Worm (Caenorhabditis elegans) whole organism, L3 larva: ENCODE data around the gene Y75B8A.6.

ENCODE experiments used
- R02D3.7 ChIP-seq: fragments of 150-350 bp; optimal IDR thresholded peaks from 2 replicates; lab custom pipeline; 2014; ENCODE audit warnings: missing biosample characterization, missing genetic modification characterization
- ZK546.5 ChIP-seq: sonication (generic microtip); optimal IDR thresholded peaks from 2 replicates; lab custom pipeline; 2017; ENCODE audit warnings: missing biosample characterization, missing genetic modification characterization
- aly-2 ChIP-seq: fragments of 150-350 bp; optimal IDR thresholded peaks from 2 replicates; lab custom pipeline; 2014; ENCODE audit warnings: missing biosample characterization, missing genetic modification characterization
- ceh-16 ChIP-seq: sonication (generic microtip); optimal IDR thresholded peaks from 2 replicates; lab custom pipeline; 2017; ENCODE audit warnings: missing biosample characterization, missing genetic modification characterization
- ceh-28 ChIP-seq: fragments of 150-350 bp; optimal IDR thresholded peaks from 2 replicates; lab custom pipeline; 2014; ENCODE audit warnings: missing biosample characterization, missing genetic modification reagents, missing genetic modification characterization
- ceh-9 ChIP-seq: sonication (generic microtip); optimal IDR thresholded peaks from 2 replicates; lab custom pipeline; 2018; ENCODE audit warnings: missing biosample characterization, missing genetic modification characterization
- egl-27 ChIP-seq: sonication (generic microtip); optimal IDR thresholded peaks from 4 replicates; lab custom pipeline; 2017; ENCODE audit warnings: missing biosample characterization, missing genetic modification reagents, missing genetic modification characterization
- egl-5 ChIP-seq: fragments of 150-350 bp; optimal IDR thresholded peaks from 2 replicates; lab custom pipeline; 2017; ENCODE audit warnings: missing biosample characterization, missing genetic modification reagents, missing genetic modification characterization, inconsistent platforms
- elt-1 ChIP-seq: fragments of 150-350 bp; optimal IDR thresholded peaks from 2 replicates; lab custom pipeline; 2014; ENCODE audit warnings: missing biosample characterization, missing genetic modification characterization
- elt-2 ChIP-seq: sonication (generic microtip); optimal IDR thresholded peaks from 2 replicates; lab custom pipeline; 2016; ENCODE audit warnings: missing genetic modification reagents, mild to moderate bottlenecking, missing genetic modification characterization, missing compliant biosample characterization
- elt-3 ChIP-seq, 3 experiments: fragments of 150-350 bp in 1 of 3; sonication (generic microtip) in 2 of 3; optimal IDR thresholded peaks; 2 replicates in 2 of 3; 4 replicates in 1 of 3; lab custom pipeline; 2014 to 2017; ENCODE audit warnings: missing biosample characterization in 3 of 3, missing genetic modification characterization in 3 of 3
- eor-1 ChIP-seq, 2 experiments: fragments of 150-350 bp; optimal IDR thresholded peaks; 2 replicates each; lab custom pipeline; 2014 to 2018; ENCODE audit warnings: missing biosample characterization in 2 of 2, missing genetic modification characterization in 2 of 2
- fos-1 ChIP-seq: fragments of 150-350 bp; optimal IDR thresholded peaks from 2 replicates; lab custom pipeline; 2014; ENCODE audit warnings: missing biosample characterization, missing genetic modification characterization
- lsy-12 ChIP-seq: sonication (generic microtip); optimal IDR thresholded peaks from 2 replicates; lab custom pipeline; 2016; ENCODE audit warnings: mild to moderate bottlenecking, missing genetic modification characterization, missing compliant biosample characterization
- mdl-1 ChIP-seq: fragments of 150-350 bp; optimal IDR thresholded peaks from 2 replicates; lab custom pipeline; 2014; ENCODE audit warnings: missing biosample characterization, missing genetic modification characterization
- nfya-1 ChIP-seq: sonication (generic microtip); optimal IDR thresholded peaks from 2 replicates; lab custom pipeline; 2017; ENCODE audit warnings: missing genetic modification characterization, mild to moderate bottlenecking, missing compliant biosample characterization, antibody characterized with exemption, moderate library complexity; ENCODE audit not compliant: insufficient read depth
- nhr-23 ChIP-seq: fragments of 150-350 bp; optimal IDR thresholded peaks from 2 replicates; lab custom pipeline; 2014; ENCODE audit warnings: missing biosample characterization, missing genetic modification reagents, missing genetic modification characterization
- nhr-237 ChIP-seq: fragments of 150-350 bp; optimal IDR thresholded peaks from 2 replicates; lab custom pipeline; 2014; ENCODE audit warnings: missing biosample characterization, missing genetic modification characterization
- nhr-77 ChIP-seq: fragments of 150-350 bp; optimal IDR thresholded peaks from 2 replicates; lab custom pipeline; 2014; ENCODE audit warnings: missing biosample characterization, missing genetic modification characterization
- pha-4 ChIP-seq: fragments of 150-350 bp; optimal IDR thresholded peaks from 2 replicates; lab custom pipeline; 2014; ENCODE audit warnings: missing biosample characterization, missing genetic modification reagents, missing genetic modification characterization
- pqm-1 ChIP-seq: fragments of 150-350 bp; optimal IDR thresholded peaks from 2 replicates; lab custom pipeline; 2017; ENCODE audit warnings: missing biosample characterization, missing genetic modification characterization, inconsistent platforms
- skn-1 ChIP-seq: fragments of 150-350 bp; optimal IDR thresholded peaks from 2 replicates; lab custom pipeline; 2014; ENCODE audit warnings: missing biosample characterization, missing genetic modification characterization
- unc-39 ChIP-seq: sonication (generic microtip); optimal IDR thresholded peaks from 4 replicates; lab custom pipeline; 2017; ENCODE audit warnings: missing biosample characterization, missing genetic modification characterization
- unc-62 ChIP-seq: fragments of 150-350 bp; sonication (generic microtip); optimal IDR thresholded peaks from 4 replicates; lab custom pipeline; 2014; ENCODE audit warnings: missing biosample characterization, missing genetic modification reagents, missing genetic modification characterization
- ztf-11 ChIP-seq: fragments of 150-350 bp; optimal IDR thresholded peaks from 2 replicates; lab custom pipeline; 2014; ENCODE audit warnings: missing biosample characterization, missing genetic modification characterization
- ztf-4 ChIP-seq: fragments of 150-350 bp; optimal IDR thresholded peaks from 2 replicates; lab custom pipeline; 2014; ENCODE audit warnings: missing biosample characterization, missing genetic modification characterization

Gene Y75B8A.6

DNA sequence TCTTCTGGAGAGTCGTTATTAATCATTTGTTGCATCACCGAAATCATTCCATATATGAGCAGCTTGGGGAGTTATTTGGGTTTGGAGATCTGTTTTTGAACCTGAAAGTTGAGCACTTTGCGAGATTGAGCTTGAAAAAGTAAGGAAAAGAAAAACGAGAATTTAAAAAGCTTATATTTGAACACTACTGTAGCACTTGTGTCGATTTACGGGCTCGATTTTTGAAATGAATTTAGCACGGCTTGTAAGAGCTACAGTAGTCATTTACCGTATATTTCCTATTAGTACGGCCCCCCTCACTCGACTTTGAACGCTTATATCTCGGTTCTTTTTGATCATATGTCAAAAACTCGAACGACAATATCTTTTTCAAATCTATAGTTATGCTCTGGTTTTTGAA, 45.9 kb downstream of the Y75B8A.6 start, which contains the start of gene nob-1:
Gene nob-1, minus strand, starts transcription at position 101 of the 400 bp plus-strand sequence.
- TF ChIP-seq lsy-12 (no peak), elt-1 (tag; lab: Kevin White, UChicago) (no peak), egl-27 (tag; lab: Kevin White, UChicago) (no peak), aly-2 (tag; lab: Kevin White, UChicago) (no peak), nhr-77 (tag; lab: Kevin White, UChicago) (no peak), nhr-237 (tag; lab: Kevin White, UChicago) (no peak), skn-1 (tag; lab: Kevin White, UChicago) (no peak), R02D3.7 (no peak), elt-3 (tag; optimal IDR thresholded peaks at IDR 0.05; lab: Kevin White, UChicago) (no peak)

DNA sequence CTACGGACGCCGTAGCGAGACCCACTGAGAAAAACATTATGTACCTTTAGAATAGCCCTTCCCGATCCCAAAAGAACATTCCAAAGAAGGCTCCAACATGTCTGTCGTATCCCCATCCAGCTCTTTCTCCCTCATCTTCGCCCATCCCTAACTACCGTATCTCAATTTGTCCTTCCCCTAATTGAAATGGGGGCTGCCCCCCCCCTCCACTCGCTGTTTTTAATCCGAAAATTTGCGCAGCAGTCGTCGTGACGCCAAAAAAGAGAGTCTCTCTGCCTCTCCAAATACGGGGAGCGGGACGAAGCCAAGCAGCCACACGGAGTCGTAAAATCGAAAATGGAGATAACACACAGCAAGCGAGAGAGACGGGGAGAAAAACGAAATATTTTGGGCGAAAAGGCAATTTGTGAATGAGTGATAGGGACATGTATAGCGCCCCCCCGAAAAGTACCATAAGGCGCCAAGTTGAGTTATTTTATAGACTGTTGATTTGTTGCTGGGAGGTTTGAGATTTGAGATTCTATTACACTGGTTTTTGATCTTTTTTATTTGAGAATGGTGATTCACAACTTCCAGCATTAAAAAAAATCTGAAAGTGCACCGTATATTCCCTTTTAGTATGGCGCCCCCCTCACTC, 48.0 kb downstream of the Y75B8A.6 start:
- TF ChIP-seq ceh-28 (tag; lab: Kevin White, UChicago) (no peak), aly-2 (tag; lab: Kevin White, UChicago) (no peak), ztf-11 (tag; lab: Kevin White, UChicago) (no peak), elt-2 (peak; percentile 20), nhr-23 (tag; lab: Kevin White, UChicago) (no peak), nfya-1 (tag; lab: Kevin White, UChicago) (peak; percentile 26), pqm-1 (tag; lab: Kevin White, UChicago) (no peak)

DNA sequence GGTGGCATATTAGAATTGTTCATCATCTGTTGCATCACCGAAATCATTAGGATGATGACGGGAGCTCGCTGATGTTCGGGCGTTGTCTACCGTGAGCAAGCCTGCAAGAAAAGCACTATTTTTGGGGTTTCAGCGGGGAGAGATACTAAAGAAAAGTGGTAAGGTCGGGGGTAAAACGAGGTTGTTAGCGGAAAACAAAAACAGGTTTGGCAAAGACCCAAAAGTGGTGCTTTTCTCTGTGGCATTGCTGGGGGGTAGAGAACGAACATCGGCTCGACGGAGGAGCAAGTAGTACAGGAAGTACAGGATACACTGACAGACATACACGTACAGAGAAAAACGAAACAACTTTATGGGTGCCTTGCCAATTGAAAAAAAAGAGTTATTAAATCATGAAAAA, 52.7 kb downstream of the Y75B8A.6 start, which contains the start of gene php-3:
Gene php-3, minus strand, starts transcription at position 101 of the 400 bp plus-strand sequence.
- TF ChIP-seq ztf-4 (no peak), fos-1 (tag; lab: Kevin White, UChicago) (no peak), eor-1 (tag; optimal IDR thresholded peaks at IDR 0.05; lab: Kevin White, UChicago) (no peak), skn-1 (tag; lab: Kevin White, UChicago) (no peak), R02D3.7 (no peak), elt-2 (no peak), mdl-1 (tag; lab: Kevin White, UChicago) (no peak), elt-3 (tag; optimal IDR thresholded peaks at IDR 0.05; lab: Kevin White, UChicago) (no peak), unc-62 (no peak), egl-5 (no peak), pha-4 (tag; lab: Kevin White, UChicago) (no peak), ceh-9 (tag; lab: Kevin White, UChicago) (no peak), ceh-16 (tag; lab: Kevin White, UChicago) (no peak), unc-39 (tag; lab: Kevin White, UChicago) (no peak), ZK546.5 (tag; lab: Kevin White, UChicago) (no peak), elt-1 (tag; lab: Kevin White, UChicago) (no peak)
